Fruit fly (Drosophila melanogaster) whole organism, larva: ENCODE results near the gene CG32269.

Experiments
- noc ChIP-seq: fragments of 200-800 bp; sonication (Bioruptor generic); optimal IDR thresholded peaks from 3 replicates; lab custom pipeline; 2019; ENCODE audit warnings: missing biosample characterization, mild to moderate bottlenecking, missing genetic modification characterization, moderate library complexity

CG32269 gene

DNA sequence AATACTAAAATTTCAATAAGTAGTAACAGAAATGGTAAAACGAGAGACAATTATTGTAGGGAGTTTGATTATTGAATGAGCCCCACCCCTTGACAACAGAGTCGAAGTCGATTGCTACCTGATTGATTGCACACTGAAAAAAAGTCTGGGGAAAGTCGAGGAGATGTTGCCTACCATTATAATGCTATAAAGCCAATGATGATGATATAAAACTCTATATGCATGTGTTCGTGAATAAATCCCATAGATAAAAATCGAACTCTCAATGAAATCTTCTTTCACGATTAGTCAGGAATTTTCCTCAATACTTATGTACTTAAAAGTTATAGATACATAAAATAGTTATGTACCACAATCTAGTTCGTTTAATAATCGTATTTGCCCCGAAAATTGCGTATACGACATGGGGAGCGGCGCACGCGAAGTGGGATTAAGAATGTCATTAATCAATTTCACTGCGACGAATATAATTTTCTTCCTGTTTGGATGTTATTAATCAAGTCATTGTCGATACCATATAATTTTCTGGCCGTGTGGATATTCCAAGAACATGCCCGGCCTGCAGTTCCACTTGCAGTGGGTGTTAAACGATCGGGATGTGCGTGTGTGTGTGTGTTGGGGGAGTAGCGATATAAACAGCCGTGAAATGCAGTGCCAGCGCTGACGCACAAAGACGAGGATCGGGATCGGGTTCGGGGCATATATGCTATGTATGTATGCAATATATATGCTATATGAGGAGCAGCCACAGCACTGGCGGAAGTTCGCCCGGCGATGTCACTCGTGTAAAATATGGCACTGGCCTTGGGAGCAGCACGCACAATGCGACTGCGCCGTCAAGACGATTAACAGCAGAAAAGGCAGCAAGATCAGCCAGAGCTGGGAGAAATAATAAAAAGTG is 35.7 kb upstream of the CG32269 start, which contains the start of gene CG12078:
Gene CG12078, minus strand, starts transcription at position 51 of the 901 bp plus-strand sequence.
- TF ChIP-seq noc (tag; lab: Kevin White, UChicago): no peak

DNA sequence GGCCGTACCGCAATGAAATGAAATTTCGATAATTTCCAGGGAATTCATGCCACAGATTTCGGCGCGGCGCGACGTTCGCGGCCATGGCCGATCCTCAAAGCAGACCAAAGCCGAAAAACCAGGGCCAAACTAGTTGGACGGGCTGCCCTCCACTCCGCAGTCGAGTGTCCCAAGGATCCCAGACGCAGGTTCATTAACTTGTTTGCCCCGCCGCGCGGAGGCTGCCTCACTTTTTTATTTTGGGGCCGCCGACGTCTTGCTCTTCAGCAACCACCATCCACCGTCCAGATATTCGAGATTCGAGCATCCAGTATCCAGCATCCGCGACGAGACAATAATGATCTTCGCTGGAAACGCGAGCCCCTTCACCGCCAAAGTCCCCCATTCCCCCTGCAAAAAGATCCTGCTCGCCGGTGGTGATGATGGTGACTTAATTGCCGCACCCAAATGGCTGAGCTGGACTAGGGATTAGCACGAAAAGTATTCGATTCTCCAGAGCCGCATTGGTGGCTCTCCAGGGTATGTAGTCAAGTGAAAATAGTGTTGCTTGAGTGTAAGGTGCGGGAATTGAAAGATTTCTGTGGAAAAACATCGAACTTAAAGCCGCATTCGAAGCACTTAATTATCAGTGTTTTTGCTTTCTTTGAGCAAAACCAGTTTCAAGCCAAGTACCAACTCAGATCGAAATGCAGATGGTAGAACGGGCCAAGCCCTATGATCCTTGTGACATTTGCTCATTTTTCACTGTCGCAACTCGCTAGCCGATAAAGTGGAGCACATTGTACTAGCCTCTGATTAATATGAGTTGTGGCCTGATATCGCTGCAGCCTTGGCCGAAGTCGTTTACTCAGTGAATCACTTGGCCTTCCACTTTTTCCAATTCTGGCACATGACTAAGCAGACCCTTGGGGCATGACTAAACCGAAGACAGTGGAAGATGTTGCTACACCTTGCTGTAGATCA is 33.6 kb upstream of the CG32269 start:
- no peak for TF ChIP-seq noc (tag; lab: Kevin White, UChicago)

DNA sequence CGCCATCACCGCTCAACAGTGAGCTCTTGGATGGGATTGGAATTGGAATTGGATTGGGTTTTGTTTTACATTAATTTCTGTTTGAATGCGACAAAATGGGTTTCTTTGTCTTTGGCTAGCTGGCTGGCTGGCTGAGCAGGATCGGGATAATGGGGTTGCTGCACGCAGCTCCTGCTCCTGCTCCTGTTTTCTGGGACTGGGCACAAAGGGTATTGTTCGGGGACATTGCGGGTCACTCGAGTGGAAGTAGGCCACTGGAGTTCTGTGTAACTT is 32.5 kb upstream of the CG32269 start:
- TF ChIP-seq noc (tag; lab: Kevin White, UChicago): no peak

DNA sequence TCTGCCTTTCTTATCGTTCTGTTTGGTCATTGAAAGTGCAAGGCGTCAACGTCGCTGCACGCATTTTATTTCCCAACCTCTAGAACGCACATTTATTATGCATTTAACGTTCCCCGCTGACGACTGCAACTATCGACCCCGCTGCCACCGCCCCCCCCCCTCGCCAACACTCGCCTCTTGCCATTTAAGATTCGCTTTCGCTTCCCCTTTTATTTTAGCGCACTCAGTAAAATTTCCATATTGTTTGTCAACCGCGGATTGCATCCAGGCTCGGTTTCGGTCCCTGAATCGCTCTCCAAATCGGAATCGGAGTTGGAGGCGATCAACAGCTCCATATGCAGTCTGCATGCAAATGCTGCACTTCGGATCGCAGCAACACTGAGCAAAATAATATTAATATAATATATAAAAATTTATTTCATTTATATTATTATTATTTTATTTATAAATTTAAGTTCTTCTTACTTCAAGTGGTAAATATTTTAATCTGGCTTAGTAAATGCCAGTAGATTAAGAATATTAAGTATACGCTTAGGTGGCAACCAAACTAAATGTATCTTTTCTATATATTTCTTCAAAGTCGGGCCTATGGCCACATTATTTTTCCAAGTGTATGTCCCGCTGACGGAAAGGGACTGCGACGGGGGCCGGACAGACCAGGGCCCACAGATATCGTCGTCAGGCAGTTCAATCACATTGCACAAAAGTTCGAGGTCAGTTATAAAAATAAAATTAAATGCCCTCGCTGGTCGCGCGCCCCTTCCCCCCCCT is 32.0 kb upstream of the CG32269 start:
- no peak for TF ChIP-seq noc (tag; lab: Kevin White, UChicago)

DNA sequence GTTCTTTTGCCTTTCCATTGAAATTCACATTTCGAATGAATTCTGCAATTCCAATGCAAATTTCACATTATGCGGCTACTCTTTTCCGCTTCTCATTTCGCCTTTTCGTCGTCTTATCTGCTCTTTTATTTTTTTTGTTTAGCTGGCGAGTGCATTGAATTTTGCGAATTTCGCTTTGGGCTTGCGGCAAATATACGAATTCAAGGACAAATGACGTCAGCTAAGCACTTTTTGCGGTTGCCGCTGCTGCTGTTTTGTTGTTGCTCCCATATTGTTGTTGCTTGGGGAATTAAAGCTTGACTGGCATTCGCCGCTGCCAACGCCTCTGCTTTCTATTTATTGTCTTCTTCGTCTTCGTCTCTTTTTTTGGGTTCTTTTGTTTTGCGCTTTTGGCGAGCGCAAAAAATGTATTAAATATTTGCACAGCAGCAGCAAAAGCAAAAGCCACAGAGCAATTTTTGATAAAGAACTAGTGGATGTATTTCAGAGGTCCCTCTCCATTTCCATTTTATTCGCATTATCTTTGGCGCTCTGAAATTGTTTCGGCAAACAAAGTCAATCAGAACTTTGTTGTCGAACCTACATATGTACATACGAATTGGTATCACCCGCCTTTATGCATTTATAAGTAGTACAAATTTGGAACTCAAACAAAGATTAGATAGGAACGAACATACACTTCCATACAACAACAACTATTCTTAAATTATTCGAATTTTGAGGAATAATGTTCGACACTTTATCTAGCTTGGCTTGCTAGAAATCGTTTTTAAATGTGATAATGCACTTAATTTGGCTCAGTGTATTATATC is 31.2 kb upstream of the CG32269 start:
- TF ChIP-seq noc (tag; lab: Kevin White, UChicago): peak; percentile 61

DNA sequence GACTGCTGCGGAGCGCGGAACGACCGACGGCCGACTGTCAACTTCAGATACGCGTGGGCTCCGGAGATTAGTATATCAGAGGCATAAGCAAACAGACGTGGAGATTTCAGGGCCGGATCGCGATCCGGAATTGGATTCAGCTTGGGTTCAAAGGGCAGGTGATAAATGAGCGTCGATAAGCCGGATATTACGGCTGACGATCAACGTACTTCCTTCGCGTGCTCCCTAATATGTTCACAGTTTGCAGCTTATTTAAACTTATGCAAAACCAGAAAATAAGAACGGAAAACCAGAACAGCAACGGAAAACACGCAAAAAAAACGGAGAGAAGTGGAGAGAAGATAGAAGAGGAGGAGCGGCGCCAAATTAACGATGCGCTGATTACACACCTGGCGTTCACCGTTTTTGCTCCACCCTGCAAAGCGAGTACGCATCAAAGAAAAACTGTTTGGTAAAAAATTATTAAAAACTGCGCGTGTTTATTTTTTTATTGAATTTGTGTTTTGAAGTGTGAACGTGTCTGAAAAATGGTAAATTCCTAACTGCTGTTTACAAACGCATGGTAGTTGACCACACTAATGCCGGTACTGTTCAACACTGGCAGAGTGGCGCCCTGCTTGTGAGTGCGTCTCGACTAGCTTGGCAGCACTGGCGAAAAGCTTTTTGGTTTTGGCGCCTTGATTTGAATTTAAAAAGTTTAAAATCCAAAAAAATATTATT is 30.4 kb upstream of the CG32269 start, which contains the start of gene CG17746:
Gene CG17746, minus strand, starts transcription at position 546 of the 720 bp plus-strand sequence.
- TF ChIP-seq noc (tag; lab: Kevin White, UChicago): no peak

DNA sequence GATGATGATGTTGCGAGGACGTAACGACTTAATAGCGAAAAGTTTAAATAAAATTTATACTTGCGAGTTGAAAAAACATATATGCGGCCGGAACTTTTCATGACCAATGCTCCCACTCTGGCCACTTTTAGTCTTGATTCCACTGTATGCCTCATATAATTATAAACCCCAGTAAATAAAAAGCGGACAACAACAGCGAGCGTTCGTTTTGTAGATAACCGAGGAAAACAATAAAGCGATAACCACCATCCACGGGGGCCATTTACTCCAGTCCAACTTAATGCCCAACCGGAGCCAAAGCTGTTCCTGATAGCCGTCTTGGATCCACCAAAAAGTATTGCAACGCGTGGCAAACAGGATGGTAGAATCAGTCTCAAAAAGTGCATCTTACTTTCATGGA is 27.5 kb upstream of the CG32269 start:
- TF ChIP-seq noc (tag; lab: Kevin White, UChicago): no peak

DNA sequence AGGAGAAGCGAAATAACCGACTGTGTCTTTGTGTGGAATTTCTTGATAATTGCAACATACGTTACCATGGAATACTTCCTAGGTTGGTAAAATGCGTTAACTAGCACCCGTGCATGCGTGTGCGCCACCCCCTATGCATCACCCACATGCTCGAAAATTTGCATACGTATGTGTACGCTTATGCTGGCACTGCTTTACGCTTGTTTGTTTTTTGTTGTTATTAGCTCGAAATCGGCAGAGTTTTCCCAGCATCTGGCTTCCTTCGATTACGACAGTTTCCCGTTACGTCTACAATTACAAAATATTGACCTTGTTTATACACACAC is 17.6 kb upstream of the CG32269 start:
- no peak for TF ChIP-seq noc (tag; lab: Kevin White, UChicago)

DNA sequence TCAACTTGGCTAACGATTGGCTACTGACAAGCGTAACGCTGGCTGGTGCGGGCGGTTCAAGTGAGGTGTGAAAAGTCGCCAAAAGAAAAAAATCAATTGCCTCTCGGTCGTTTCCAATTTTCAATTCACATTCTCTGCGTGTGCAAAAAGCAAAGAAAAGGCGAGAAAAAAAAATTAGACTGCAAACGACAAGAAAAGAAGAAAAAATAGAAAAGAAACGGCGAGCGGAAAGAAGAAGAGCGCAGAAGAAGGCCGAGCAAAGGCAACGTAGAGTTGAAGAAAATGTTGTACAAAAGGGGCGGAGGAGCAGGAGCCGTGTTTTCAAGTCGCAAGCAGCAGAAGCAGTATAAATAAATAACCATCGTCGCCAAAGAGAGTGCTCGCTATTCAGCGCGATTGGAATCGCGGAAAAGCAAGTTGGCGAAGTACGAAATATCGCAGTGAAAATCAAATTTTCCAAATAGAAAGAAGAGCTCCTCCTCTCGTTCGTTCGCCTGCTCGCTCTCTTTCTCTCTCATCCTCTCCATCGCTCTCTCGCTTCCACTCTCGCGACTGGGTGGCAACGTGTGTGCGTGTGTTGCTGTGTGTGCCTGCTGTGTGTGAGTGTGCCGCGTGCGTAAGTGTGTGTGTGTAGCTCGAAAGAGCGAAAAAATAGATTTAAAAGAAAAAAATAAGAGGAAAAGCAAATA is 17.1 kb upstream of the CG32269 start:
- TF ChIP-seq noc (tag; lab: Kevin White, UChicago): no peak

DNA sequence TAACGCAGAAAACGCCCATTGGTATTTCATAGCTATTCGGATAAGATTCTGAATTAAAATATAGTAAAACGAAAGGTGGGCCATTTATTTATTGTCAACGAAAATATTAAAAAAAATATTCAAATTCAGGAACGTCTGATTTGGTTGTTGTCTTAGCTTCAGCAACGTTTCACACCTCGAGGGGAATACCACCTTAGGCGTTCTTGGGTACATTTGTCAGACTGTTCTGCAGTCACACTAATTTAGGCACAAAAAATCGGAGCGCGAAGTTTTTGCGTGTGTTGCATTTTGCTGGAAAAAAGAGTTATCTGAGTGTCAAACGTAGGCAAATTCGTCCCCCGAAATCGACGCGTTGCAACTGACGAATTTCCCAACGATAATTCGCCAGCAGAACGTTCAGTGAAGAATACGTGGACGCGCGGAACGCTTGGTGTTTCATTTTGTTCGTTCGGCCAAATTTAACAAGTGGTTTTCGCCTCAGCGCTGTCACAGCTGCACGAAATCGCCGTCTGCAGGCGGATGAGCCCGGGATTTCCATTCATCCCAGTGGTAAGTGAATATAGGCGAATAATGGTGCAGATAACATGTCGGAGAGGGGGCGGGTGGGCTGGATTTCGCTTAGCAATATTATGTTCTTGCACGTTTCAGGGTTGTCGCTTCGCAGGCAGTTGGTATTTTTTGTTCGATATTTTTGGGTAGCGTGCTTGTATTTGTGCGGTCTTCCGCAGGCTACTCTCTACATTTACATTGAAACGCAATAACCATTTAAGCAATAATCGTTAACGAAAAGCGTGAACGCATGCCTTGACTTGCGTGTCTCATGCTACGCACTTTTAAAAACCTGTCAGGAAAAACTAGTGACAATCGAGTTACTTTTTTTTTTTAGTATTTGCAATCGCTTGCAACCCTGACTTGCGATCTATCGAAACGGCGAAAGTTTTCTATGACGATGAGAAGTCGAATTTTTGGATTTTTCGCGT is 16.2 kb upstream of the CG32269 start, which contains the start of gene Larp4B:
Gene Larp4B, plus strand, starts transcription at position 99 of the 980 bp plus-strand sequence.
- TF ChIP-seq noc (tag; lab: Kevin White, UChicago): no peak

DNA sequence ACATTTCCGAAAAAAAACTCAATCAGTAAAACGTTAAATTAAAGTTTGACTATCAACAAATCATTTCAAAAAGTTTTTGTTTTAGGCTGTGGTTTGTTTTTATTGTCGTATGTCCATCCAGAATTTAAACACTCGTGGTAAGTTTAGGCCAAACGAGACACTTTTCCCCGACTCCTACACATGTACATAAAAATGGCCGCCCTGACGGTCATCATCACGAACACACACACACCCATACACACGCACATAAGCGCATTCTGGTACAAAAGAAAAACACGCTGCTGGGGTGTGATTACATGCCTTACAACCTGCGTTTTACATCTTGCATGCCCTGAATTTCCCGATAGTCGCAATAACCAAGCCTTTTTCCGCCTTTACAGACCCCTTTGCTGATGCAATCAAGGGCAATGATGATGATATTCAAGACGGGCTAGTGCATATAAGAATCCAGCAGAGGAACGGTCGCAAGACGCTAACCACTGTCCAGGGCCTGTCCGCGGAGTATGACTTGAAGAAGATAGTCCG is 14.7 kb upstream of the CG32269 start:
- no peak for TF ChIP-seq noc (tag; lab: Kevin White, UChicago)
